Fruit fly (Drosophila melanogaster) whole organism, embryonic: ENCODE results near the gene CG15333.

Experiments
- CG10209 ChIP-seq: fragments of 200-800 bp; sonication (Bioruptor generic); optimal IDR thresholded peaks from 3 replicates; lab custom pipeline; 2017; ENCODE audit warnings: missing biosample characterization, mild to moderate bottlenecking, missing genetic modification characterization, missing genetic modification reagents
- CG11504 ChIP-seq: fragments of 200-800 bp; sonication (Bioruptor generic); optimal IDR thresholded peaks from 3 replicates; lab custom pipeline; 2019; ENCODE audit warnings: missing biosample characterization, mild to moderate bottlenecking, missing genetic modification characterization, moderate library complexity
- CG12391 ChIP-seq: fragments of 200-800 bp; sonication (Bioruptor generic); optimal IDR thresholded peaks from 3 replicates; lab custom pipeline; 2018; ENCODE audit warnings: missing biosample characterization, mild to moderate bottlenecking, missing genetic modification characterization, moderate library complexity
- CG13775 ChIP-seq: fragments of 200-800 bp; sonication (Bioruptor generic); optimal IDR thresholded peaks from 3 replicates; lab custom pipeline; 2017; ENCODE audit warnings: missing biosample characterization, mild to moderate bottlenecking, missing genetic modification characterization
- CG14050 ChIP-seq: fragments of 200-800 bp; sonication (Bioruptor generic); IDR thresholded peaks from 3 replicates; pipeline ENCODE4 v1.3.6; 2022; ENCODE audit warnings: missing biosample characterization, missing genetic modification characterization
- CG17186 ChIP-seq: fragments of 200-800 bp; sonication (Bioruptor generic); optimal IDR thresholded peaks from 3 replicates; lab custom pipeline; 2017; ENCODE audit warnings: missing biosample characterization, missing genetic modification reagents, missing genetic modification characterization
- CG17912 ChIP-seq: fragments of 200-800 bp; sonication (Bioruptor generic); optimal IDR thresholded peaks from 2 replicates; lab custom pipeline; 2018; ENCODE audit warnings: missing biosample characterization, mild to moderate bottlenecking, missing genetic modification characterization
- CG30403 ChIP-seq: fragments of 200-800 bp; sonication (Bioruptor generic); optimal IDR thresholded peaks from 3 replicates; lab custom pipeline; 2016; ENCODE audit warnings: missing biosample characterization, missing genetic modification characterization
- CG3407 ChIP-seq: fragments of 200-800 bp; sonication (Bioruptor generic); optimal IDR thresholded peaks from 2 replicates; lab custom pipeline; 2018; ENCODE audit warnings: missing biosample characterization, mild to moderate bottlenecking, missing genetic modification characterization
- CG34422 ChIP-seq: fragments of 200-800 bp; sonication (Bioruptor generic); IDR thresholded peaks from 3 replicates; pipeline ENCODE4 v1.3.6; 2022; ENCODE audit warnings: missing biosample characterization, missing genetic modification characterization
- CG3847 ChIP-seq: fragments of 200-800 bp; sonication (Bioruptor generic); IDR thresholded peaks from 2 replicates; pipeline ENCODE4 v1.3.6; 2022; ENCODE audit warnings: missing biosample characterization, missing genetic modification characterization
- CG4820 ChIP-seq: fragments of 200-800 bp; sonication (Bioruptor generic); optimal IDR thresholded peaks from 3 replicates; lab custom pipeline; 2016; ENCODE audit warnings: missing biosample characterization, missing genetic modification characterization
- CG8388 ChIP-seq: fragments of 200-800 bp; sonication (Bioruptor generic); optimal IDR thresholded peaks from 2 replicates; lab custom pipeline; 2019; ENCODE audit warnings: missing biosample characterization, mild to moderate bottlenecking, missing genetic modification characterization, moderate library complexity
- CG9437 ChIP-seq: fragments of 200-800 bp; sonication (Bioruptor generic); optimal IDR thresholded peaks from 2 replicates; lab custom pipeline; 2018; ENCODE audit warnings: missing biosample characterization, mild to moderate bottlenecking, missing genetic modification characterization
- CoRest ChIP-seq: fragments of 200-800 bp; sonication (Bioruptor generic); optimal IDR thresholded peaks from 3 replicates; lab custom pipeline; 2018; ENCODE audit warnings: missing biosample characterization, mild to moderate bottlenecking, missing genetic modification characterization, moderate library complexity
- Dbx ChIP-seq: fragments of 200-800 bp; sonication (Bioruptor generic); IDR thresholded peaks from 3 replicates; pipeline ENCODE4 v1.3.6; 2022; ENCODE audit warnings: missing biosample characterization, missing genetic modification characterization
- Dip2 ChIP-seq: fragments of 200-800 bp; sonication (Bioruptor generic); IDR thresholded peaks from 2 replicates; pipeline ENCODE4 v1.3.6; 2022; ENCODE audit warnings: missing biosample characterization, missing genetic modification characterization
- Doc2 ChIP-seq: fragments of 200-800 bp; sonication (Bioruptor generic); IDR thresholded peaks from 2 replicates; pipeline ENCODE4 v1.3.6; 2022; ENCODE audit warnings: missing biosample characterization, missing genetic modification characterization
- H15 ChIP-seq: fragments of 200-800 bp; sonication (Bioruptor generic); IDR thresholded peaks from 3 replicates; pipeline ENCODE4 v1.3.6; 2022; ENCODE audit warnings: missing biosample characterization, missing genetic modification characterization
- Myb ChIP-seq: fragments of 200-800 bp; sonication (Bioruptor generic); optimal IDR thresholded peaks from 2 replicates; lab custom pipeline; 2016; ENCODE audit warnings: missing biosample characterization, missing genetic modification characterization
- Nf-YA ChIP-seq: fragments of 200-800 bp; sonication (Bioruptor generic); IDR thresholded peaks from 2 replicates; pipeline ENCODE4 v1.3.6; 2022; ENCODE audit warnings: missing biosample characterization, missing genetic modification characterization
- Nf-YC ChIP-seq: fragments of 200-800 bp; optimal IDR thresholded peaks from 3 replicates; lab custom pipeline; 2019; ENCODE audit warnings: missing biosample characterization, mild to moderate bottlenecking, missing genetic modification characterization, moderate library complexity
- Spps ChIP-seq: fragments of 200-800 bp; sonication (Bioruptor generic); optimal IDR thresholded peaks from 2 replicates; lab custom pipeline; 2018; ENCODE audit warnings: missing biosample characterization, mild to moderate bottlenecking, missing genetic modification characterization
- Tbp ChIP-seq: fragments of >200 bp; optimal IDR thresholded peaks from 2 replicates; lab custom pipeline; 2018; ENCODE audit warnings: missing biosample characterization, missing genetic modification characterization
- Xbp1 ChIP-seq: fragments of 200-800 bp; sonication (Bioruptor generic); optimal IDR thresholded peaks from 3 replicates; lab custom pipeline; 2016; ENCODE audit warnings: missing biosample characterization, mild to moderate bottlenecking, missing genetic modification characterization
- ash1 ChIP-seq: fragments of 200-800 bp; sonication (Bioruptor generic); optimal IDR thresholded peaks from 2 replicates; lab custom pipeline; 2018; ENCODE audit warnings: missing biosample characterization, mild to moderate bottlenecking, missing genetic modification characterization
- bcd ChIP-seq: fragments of 200-800 bp; sonication (Bioruptor generic); optimal IDR thresholded peaks from 2 replicates; lab custom pipeline; 2017; ENCODE audit warnings: missing biosample characterization, mild to moderate bottlenecking, missing genetic modification characterization
- bsh ChIP-seq, 2 experiments: fragments of 200-800 bp; sonication (Bioruptor generic); optimal IDR thresholded peaks; 2 replicates each; lab custom pipeline; 2017 to 2018; ENCODE audit warnings: mild to moderate bottlenecking in 2 of 2, missing biosample characterization in 2 of 2, missing genetic modification characterization in 2 of 2, moderate library complexity in 1 of 2
- btn ChIP-seq: fragments of 200-800 bp; sonication (Bioruptor generic); optimal IDR thresholded peaks from 2 replicates; lab custom pipeline; 2016; ENCODE audit warnings: missing biosample characterization, missing genetic modification characterization
- chm ChIP-seq: fragments of 200-800 bp; sonication (Bioruptor generic); IDR thresholded peaks from 2 replicates; pipeline ENCODE4 v1.3.6; 2022; ENCODE audit warnings: missing biosample characterization, missing genetic modification characterization
- cwo ChIP-seq: fragments of 200-800 bp; sonication (Bioruptor generic); optimal IDR thresholded peaks from 3 replicates; lab custom pipeline; 2017; ENCODE audit warnings: missing biosample characterization, missing genetic modification characterization, mild to moderate bottlenecking, moderate library complexity, missing genetic modification reagents
- emc ChIP-seq: fragments of 200-800 bp; sonication (Bioruptor generic); optimal IDR thresholded peaks from 2 replicates; lab custom pipeline; 2016; ENCODE audit warnings: missing biosample characterization, missing genetic modification characterization
- lov ChIP-seq, 2 experiments: fragments of 200-800 bp in 1 of 2; fragments of >200 bp in 1 of 2; sonication (Bioruptor generic) in 1 of 2; IDR thresholded peaks in 1 of 2; optimal IDR thresholded peaks in 1 of 2; 2 replicates in 1 of 2; 3 replicates in 1 of 2; pipeline versions ENCODE4 v1.3.6 to Lab custom; 2017 to 2022; ENCODE audit warnings: missing biosample characterization in 1 of 2, missing genetic modification characterization in 1 of 2
- org-1 ChIP-seq: fragments of 200-800 bp; sonication (Bioruptor generic); optimal IDR thresholded peaks from 2 replicates; lab custom pipeline; 2017; ENCODE audit warnings: missing biosample characterization, missing genetic modification characterization
- pfk ChIP-seq: fragments of 200-800 bp; sonication (Bioruptor generic); optimal IDR thresholded peaks from 2 replicates; lab custom pipeline; 2018; ENCODE audit warnings: missing biosample characterization, mild to moderate bottlenecking, missing genetic modification characterization, moderate library complexity
- pita ChIP-seq: fragments of 200-800 bp; sonication (Bioruptor generic); optimal IDR thresholded peaks from 2 replicates; lab custom pipeline; 2017; ENCODE audit warnings: missing biosample characterization, mild to moderate bottlenecking, missing genetic modification characterization
- psq ChIP-seq: fragments of 200-800 bp; sonication (Bioruptor generic); optimal IDR thresholded peaks from 2 replicates; lab custom pipeline; 2017; ENCODE audit warnings: missing biosample characterization, missing genetic modification characterization
- schlank ChIP-seq: fragments of 200-800 bp; sonication (Bioruptor generic); optimal IDR thresholded peaks from 2 replicates; lab custom pipeline; 2018; ENCODE audit warnings: missing biosample characterization, mild to moderate bottlenecking, missing genetic modification characterization
- sd ChIP-seq: fragments of 200-800 bp; sonication (Bioruptor generic); optimal IDR thresholded peaks from 3 replicates; lab custom pipeline; 2018; ENCODE audit warnings: missing biosample characterization, mild to moderate bottlenecking, missing genetic modification characterization, moderate library complexity
- sisA ChIP-seq: fragments of 200-800 bp; sonication (Bioruptor generic); IDR thresholded peaks from 2 replicates; pipeline ENCODE4 v1.3.6; 2022; ENCODE audit warnings: missing biosample characterization, missing genetic modification characterization
- sqz ChIP-seq: fragments of 200-800 bp; sonication (Bioruptor generic); optimal IDR thresholded peaks from 3 replicates; lab custom pipeline; 2018; ENCODE audit warnings: missing biosample characterization, mild to moderate bottlenecking, missing genetic modification characterization
- stc ChIP-seq: fragments of 200-800 bp; sonication (Bioruptor generic); IDR thresholded peaks from 2 replicates; pipeline ENCODE4 v1.3.6; 2022; ENCODE audit warnings: missing biosample characterization, missing genetic modification characterization
- stwl ChIP-seq: fragments of 200-800 bp; sonication (Bioruptor generic); optimal IDR thresholded peaks from 3 replicates; lab custom pipeline; 2018; ENCODE audit warnings: missing biosample characterization, mild to moderate bottlenecking, missing genetic modification characterization, moderate library complexity
- usp ChIP-seq: fragments of >200 bp; optimal IDR thresholded peaks from 2 replicates; lab custom pipeline; 2017; ENCODE audit warnings: missing biosample characterization, missing genetic modification characterization
- wek ChIP-seq: fragments of 200-800 bp; sonication (Bioruptor generic); optimal IDR thresholded peaks from 3 replicates; lab custom pipeline; 2018; ENCODE audit warnings: missing biosample characterization, mild to moderate bottlenecking, missing genetic modification characterization, moderate library complexity
- zen ChIP-seq: fragments of 200-800 bp; sonication (Bioruptor generic); optimal IDR thresholded peaks from 3 replicates; lab custom pipeline; 2018; ENCODE audit warnings: missing biosample characterization, mild to moderate bottlenecking, missing genetic modification characterization, moderate library complexity
- zf30C ChIP-seq: fragments of 200-800 bp; sonication (Bioruptor generic); optimal IDR thresholded peaks from 3 replicates; lab custom pipeline; 2018; ENCODE audit warnings: missing biosample characterization, mild to moderate bottlenecking, missing genetic modification characterization
- zfh1 ChIP-seq: fragments of 200-800 bp; sonication (Bioruptor generic); IDR thresholded peaks from 3 replicates; pipeline ENCODE4 v1.3.6; 2022; ENCODE audit warnings: missing biosample characterization, missing genetic modification characterization
- zfh2 ChIP-seq: fragments of 200-800 bp; sonication (Bioruptor generic); optimal IDR thresholded peaks from 2 replicates; lab custom pipeline; 2016; ENCODE audit warnings: missing biosample characterization, missing genetic modification characterization

The CG15333 gene

DNA sequence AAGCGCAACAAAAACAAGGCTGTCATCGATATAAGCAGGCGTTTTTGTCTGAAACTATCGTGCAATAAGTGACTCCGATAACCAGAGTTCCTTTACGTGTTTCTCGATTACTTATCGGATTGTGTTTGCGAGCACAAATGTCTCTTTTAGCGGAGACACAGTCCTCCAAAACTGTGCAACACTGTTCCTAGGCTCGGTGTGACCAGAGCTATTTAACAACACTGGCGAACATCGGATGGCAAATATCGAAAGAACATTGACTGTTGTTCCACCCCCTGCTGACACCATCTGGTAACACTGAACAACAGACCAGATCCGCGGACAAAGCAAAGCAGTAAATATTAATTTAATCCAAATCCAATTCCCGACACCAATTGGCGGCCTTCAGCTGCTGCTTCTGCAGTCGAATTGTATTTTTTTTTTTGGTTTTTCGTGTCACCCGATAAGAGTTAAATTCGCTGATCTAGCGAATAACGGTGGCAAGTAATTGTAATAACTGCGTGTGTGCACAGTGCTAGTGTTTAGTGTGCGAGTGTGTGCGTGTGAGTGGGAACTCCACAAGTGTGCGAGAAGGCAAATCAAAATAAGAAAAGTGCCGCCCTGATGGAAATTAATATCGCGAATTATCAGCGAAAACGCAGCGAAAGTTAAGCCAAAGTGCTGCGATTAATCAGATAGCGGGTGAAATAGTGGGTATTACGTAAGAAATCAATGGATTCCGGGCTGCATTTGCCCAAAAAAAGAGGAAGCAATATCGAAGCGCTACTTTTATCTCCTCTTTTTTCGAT is 40.4 kb upstream of the CG15333 start, which contains the start of gene mys (continued):
- TF ChIP-seq psq (GFP tag; lab: Kevin White, UChicago) (peak; percentile 26), CG4820 (GFP tag; lab: Kevin White, UChicago) (peak; percentile 46), Nf-YA (no peak; the same call in 1 of the 2 replicates), Tbp (no peak), schlank (tag; lab: Kevin White, UChicago) (no peak), CG17912 (peak; percentile 58), CG3847 (GFP tag; lab: Robert Waterston, UW) (peak; percentile 91), pfk (GFP tag; lab: Kevin White, UChicago) (peak; percentile 58), Dip2 (GFP tag; lab: Robert Waterston, UW) (no peak), zfh2 (GFP tag; lab: Kevin White, UChicago) (peak; percentile 84), lov (optimal IDR thresholded peaks at IDR 0.05; lab: Kevin White, UChicago) (no peak), lov (GFP tag; IDR thresholded peaks at IDR 0.05; lab: Robert Waterston, UW) (no peak), pita (GFP tag; lab: Kevin White, UChicago) (peak; percentile 90), cwo (GFP tag; lab: Kevin White, UChicago) (no peak), zf30C (GFP tag; lab: Kevin White, UChicago) (no peak), bsh (GFP tag; optimal IDR thresholded peaks at IDR 0.05; lab: Kevin White, UChicago) (peak; percentile 34 to 52), CoRest (peak; percentile 61), CG10209 (GFP tag; lab: Kevin White, UChicago) (peak; percentile 64), emc (peak; percentile 70), org-1 (GFP tag; lab: Kevin White, UChicago) (peak; percentile 8), CG12391 (peak; percentile 66), Xbp1 (peak; percentile 74), H15 (GFP tag; lab: Robert Waterston, UW) (no peak), btn (peak; percentile 35), CG9437 (peak; percentile 99), usp (GFP tag; lab: Kevin White, UChicago) (no peak), CG30403 (GFP tag; lab: Kevin White, UChicago) (peak; percentile 70), Nf-YC (tag; lab: Kevin White, UChicago) (peak; percentile 44), sisA (GFP tag; lab: Robert Waterston, UW) (peak; percentile 63), ash1 (GFP tag; lab: Kevin White, UChicago) (peak; percentile 1), CG3407 (GFP tag; lab: Kevin White, UChicago) (peak; percentile 33), Dbx (GFP tag; lab: Robert Waterston, UW) (peak; percentile 79), stc (GFP tag; lab: Robert Waterston, UW) (peak; percentile 45; the same call in 1 of the 2 replicates), stwl (tag; lab: Kevin White, UChicago) (peak; percentile 94), sd (tag; lab: Kevin White, UChicago) (no peak), CG11504 (tag; lab: Kevin White, UChicago) (peak; percentile 50), CG34422 (peak; percentile 71; the same call in 2 of the 3 replicates), Doc2 (GFP tag; lab: Robert Waterston, UW) (no peak), CG14050 (GFP tag; lab: Robert Waterston, UW) (no peak), CG13775 (no peak), sqz (GFP tag; lab: Kevin White, UChicago) (no peak), bcd (GFP tag; lab: Kevin White, UChicago) (peak; percentile 62), CG8388 (GFP tag; lab: Kevin White, UChicago) (peak; percentile 20), zfh1 (GFP tag; lab: Robert Waterston, UW) (peak; percentile 81), CG17186 (GFP tag; lab: Kevin White, UChicago) (peak; percentile 91), wek (GFP tag; lab: Kevin White, UChicago) (peak; percentile 13), chm (peak; percentile 83), zen (tag; lab: Kevin White, UChicago) (peak; percentile 61), Spps (tag; lab: Kevin White, UChicago) (no peak), Myb (GFP tag; lab: Kevin White, UChicago) (peak; percentile 81)
